Fruit fly (Drosophila melanogaster) whole organism, embryonic: ENCODE data around the gene Pif1B.

Experiments
- BEAF-32 ChIP-seq: fragments of 200-800 bp; sonication (Bioruptor generic); optimal IDR thresholded peaks from 3 replicates; lab custom pipeline; 2017; ENCODE audit warnings: missing biosample characterization, missing genetic modification characterization, mild to moderate bottlenecking, moderate library complexity, missing genetic modification reagents
- C15 ChIP-seq: fragments of 200-800 bp; sonication (Bioruptor generic); IDR thresholded peaks from 3 replicates; pipeline ENCODE4 v1.3.6; 2022; ENCODE audit warnings: missing biosample characterization, missing genetic modification characterization
- CG10274 ChIP-seq: fragments of 200-800 bp; sonication (Bioruptor generic); optimal IDR thresholded peaks from 3 replicates; lab custom pipeline; 2017; ENCODE audit warnings: missing biosample characterization, mild to moderate bottlenecking, missing genetic modification characterization
- CG10431 ChIP-seq: fragments of 200-800 bp; sonication (Bioruptor generic); optimal IDR thresholded peaks from 3 replicates; lab custom pipeline; 2018; ENCODE audit warnings: missing biosample characterization, mild to moderate bottlenecking, missing genetic modification characterization
- CG10543 ChIP-seq: fragments of 200-800 bp; sonication (Bioruptor generic); optimal IDR thresholded peaks from 3 replicates; lab custom pipeline; 2017; ENCODE audit warnings: missing biosample characterization, mild to moderate bottlenecking, missing genetic modification characterization, moderate library complexity
- CG11247 ChIP-seq: fragments of 200-800 bp; sonication (Bioruptor generic); IDR thresholded peaks from 2 replicates; pipeline ENCODE4 v1.3.6; 2022; ENCODE audit warnings: missing biosample characterization, missing genetic modification characterization
- CG1233 ChIP-seq: fragments of 200-800 bp; sonication (Bioruptor generic); optimal IDR thresholded peaks from 4 replicates; lab custom pipeline; 2018; ENCODE audit warnings: missing biosample characterization, mild to moderate bottlenecking, missing genetic modification characterization
- CG13123 ChIP-seq: fragments of 200-800 bp; sonication (Bioruptor generic); optimal IDR thresholded peaks from 2 replicates; lab custom pipeline; 2016; ENCODE audit warnings: missing biosample characterization, missing genetic modification characterization
- CG15011 ChIP-seq: fragments of 200-800 bp; sonication (Bioruptor generic); optimal IDR thresholded peaks from 3 replicates; lab custom pipeline; 2018; ENCODE audit warnings: missing biosample characterization, mild to moderate bottlenecking, missing genetic modification characterization
- CG15479 ChIP-seq: fragments of 200-800 bp; sonication (Bioruptor generic); optimal IDR thresholded peaks from 3 replicates; lab custom pipeline; 2019; ENCODE audit warnings: missing biosample characterization, mild to moderate bottlenecking, missing genetic modification characterization, moderate library complexity
- CG15601 ChIP-seq: fragments of 200-800 bp; sonication (Bioruptor generic); optimal IDR thresholded peaks from 3 replicates; lab custom pipeline; 2019; ENCODE audit warnings: missing biosample characterization, mild to moderate bottlenecking, missing genetic modification characterization, moderate library complexity
- CG1603 ChIP-seq: fragments of 200-800 bp; sonication (Bioruptor generic); optimal IDR thresholded peaks from 2 replicates; lab custom pipeline; 2019; ENCODE audit warnings: missing biosample characterization, mild to moderate bottlenecking, missing genetic modification characterization, moderate library complexity
- CG17328 ChIP-seq: fragments of 200-800 bp; sonication (Bioruptor generic); IDR thresholded peaks from 2 replicates; pipeline ENCODE4 v1.3.6; 2022; ENCODE audit warnings: missing biosample characterization, missing genetic modification characterization
- CG1792 ChIP-seq: fragments of 200-800 bp; sonication (Bioruptor generic); optimal IDR thresholded peaks from 2 replicates; lab custom pipeline; 2016; ENCODE audit warnings: missing biosample characterization, missing genetic modification characterization
- CG18476 ChIP-seq: fragments of 200-800 bp; sonication (Bioruptor generic); optimal IDR thresholded peaks from 2 replicates; lab custom pipeline; 2016; ENCODE audit warnings: missing biosample characterization, mild to moderate bottlenecking, missing genetic modification characterization
- CG2875 ChIP-seq: fragments of 200-800 bp; sonication (Bioruptor generic); optimal IDR thresholded peaks from 2 replicates; lab custom pipeline; 2017; ENCODE audit warnings: missing biosample characterization, mild to moderate bottlenecking, missing genetic modification characterization, missing genetic modification reagents
- CG31441 ChIP-seq: fragments of 200-800 bp; sonication (Bioruptor generic); IDR thresholded peaks from 2 replicates; pipeline ENCODE4 v1.3.6; 2022; ENCODE audit warnings: missing biosample characterization, missing genetic modification characterization
- CG33213 ChIP-seq: fragments of 200-800 bp; sonication (Bioruptor generic); optimal IDR thresholded peaks from 3 replicates; lab custom pipeline; 2016; ENCODE audit warnings: missing biosample characterization, missing genetic modification characterization
- CG7745 ChIP-seq: fragments of 200-800 bp; sonication (Bioruptor generic); optimal IDR thresholded peaks from 2 replicates; lab custom pipeline; 2018; ENCODE audit warnings: missing biosample characterization, mild to moderate bottlenecking, missing genetic modification characterization, moderate library complexity
- CG7839 ChIP-seq: fragments of 200-800 bp; sonication (Bioruptor generic); optimal IDR thresholded peaks from 3 replicates; lab custom pipeline; 2018; ENCODE audit warnings: missing biosample characterization, mild to moderate bottlenecking, missing genetic modification characterization, moderate library complexity
- CG8388 ChIP-seq: fragments of 200-800 bp; sonication (Bioruptor generic); optimal IDR thresholded peaks from 2 replicates; lab custom pipeline; 2019; ENCODE audit warnings: missing biosample characterization, mild to moderate bottlenecking, missing genetic modification characterization, moderate library complexity
- CG9437 ChIP-seq: fragments of 200-800 bp; sonication (Bioruptor generic); optimal IDR thresholded peaks from 2 replicates; lab custom pipeline; 2018; ENCODE audit warnings: missing biosample characterization, mild to moderate bottlenecking, missing genetic modification characterization
- CTCF ChIP-seq: fragments of 200-800 bp; sonication (Bioruptor generic); optimal IDR thresholded peaks from 2 replicates; lab custom pipeline; 2017; ENCODE audit warnings: missing biosample characterization, mild to moderate bottlenecking, missing genetic modification characterization, moderate library complexity
- E2f2 ChIP-seq: fragments of 200-800 bp; sonication (Bioruptor generic); IDR thresholded peaks from 2 replicates; pipeline ENCODE4 v1.3.6; 2022; ENCODE audit warnings: missing biosample characterization, missing genetic modification characterization
- ERR ChIP-seq: fragments of 200-800 bp; sonication (Bioruptor generic); optimal IDR thresholded peaks from 2 replicates; lab custom pipeline; 2016; ENCODE audit warnings: missing biosample characterization, missing genetic modification characterization
- Hey ChIP-seq: fragments of 200-800 bp; sonication (Bioruptor generic); optimal IDR thresholded peaks from 3 replicates; lab custom pipeline; 2018; ENCODE audit warnings: missing biosample characterization, mild to moderate bottlenecking, missing genetic modification characterization
- Jarid2 ChIP-seq: fragments of 200-800 bp; sonication (Bioruptor generic); optimal IDR thresholded peaks from 3 replicates; lab custom pipeline; 2017; ENCODE audit warnings: mild to moderate bottlenecking, missing biosample characterization, missing genetic modification reagents, missing genetic modification characterization
- Meics ChIP-seq: fragments of 200-800 bp; sonication (Bioruptor generic); optimal IDR thresholded peaks from 2 replicates; lab custom pipeline; 2017; ENCODE audit warnings: missing biosample characterization, mild to moderate bottlenecking, missing genetic modification characterization
- NFAT ChIP-seq: fragments of 200-800 bp; sonication (Bioruptor generic); IDR thresholded peaks from 2 replicates; pipeline ENCODE4 v1.3.6; 2022; ENCODE audit warnings: missing biosample characterization, missing genetic modification characterization
- Neu2 ChIP-seq: fragments of 200-800 bp; sonication (Bioruptor generic); optimal IDR thresholded peaks from 3 replicates; lab custom pipeline; 2016; ENCODE audit warnings: missing biosample characterization, missing genetic modification characterization, borderline replicate concordance
- Nf-YA ChIP-seq: fragments of 200-800 bp; sonication (Bioruptor generic); IDR thresholded peaks from 2 replicates; pipeline ENCODE4 v1.3.6; 2022; ENCODE audit warnings: missing biosample characterization, missing genetic modification characterization
- Nf-YB ChIP-seq: fragments of 200-800 bp; sonication (Bioruptor generic); optimal IDR thresholded peaks from 3 replicates; lab custom pipeline; 2019; ENCODE audit warnings: missing biosample characterization, mild to moderate bottlenecking, missing genetic modification characterization, moderate library complexity
- Tbp ChIP-seq: fragments of >200 bp; optimal IDR thresholded peaks from 2 replicates; lab custom pipeline; 2018; ENCODE audit warnings: missing biosample characterization, missing genetic modification characterization
- al ChIP-seq: fragments of 200-800 bp; sonication (Bioruptor generic); IDR thresholded peaks from 2 replicates; pipeline ENCODE4 v1.3.6; 2022; ENCODE audit warnings: missing biosample characterization, missing genetic modification characterization
- cas ChIP-seq: fragments of 200-800 bp; sonication (Bioruptor generic); IDR thresholded peaks from 2 replicates; pipeline ENCODE4 v1.3.6; 2022; ENCODE audit warnings: missing biosample characterization, missing genetic modification characterization
- cg ChIP-seq: fragments of 200-800 bp; sonication (Bioruptor generic); optimal IDR thresholded peaks from 3 replicates; lab custom pipeline; 2019; ENCODE audit warnings: missing biosample characterization, mild to moderate bottlenecking, missing genetic modification characterization, moderate library complexity
- dpn ChIP-seq, 2 experiments: fragments of 200-800 bp; sonication (Bioruptor generic); optimal IDR thresholded peaks; 3 replicates each; lab custom pipeline; 2016; ENCODE audit warnings: missing biosample characterization in 2 of 2, missing genetic modification characterization in 2 of 2
- hb ChIP-seq: fragments of 200-800 bp; sonication (Bioruptor generic); IDR thresholded peaks from 3 replicates; pipeline ENCODE4 v1.3.6; 2022; ENCODE audit warnings: missing biosample characterization, missing genetic modification characterization; ENCODE audit not compliant: partially characterized antibody
- hkb ChIP-seq, 2 experiments: fragments of 200-800 bp in 1 of 2; fragments of >200 bp in 1 of 2; sonication (Bioruptor generic) in 1 of 2; IDR thresholded peaks in 1 of 2; optimal IDR thresholded peaks in 1 of 2; 2 replicates each; pipeline versions ENCODE4 v1.3.6 to Lab custom; 2017 to 2022; ENCODE audit warnings: missing biosample characterization in 1 of 2, missing genetic modification characterization in 1 of 2
- hth ChIP-seq: fragments of >200 bp; optimal IDR thresholded peaks from 2 replicates; lab custom pipeline; 2017; ENCODE audit warnings: inconsistent platforms
- ind ChIP-seq: fragments of 200-800 bp; sonication (Bioruptor generic); optimal IDR thresholded peaks from 3 replicates; lab custom pipeline; 2016; ENCODE audit warnings: missing biosample characterization, missing genetic modification characterization
- insv ChIP-seq, 2 experiments: fragments of 200-800 bp; sonication (Bioruptor generic); optimal IDR thresholded peaks; 3 replicates each; lab custom pipeline; 2016 to 2018; ENCODE audit warnings: missing biosample characterization in 2 of 2, missing genetic modification characterization in 2 of 2
- nerfin-2 ChIP-seq: fragments of 200-800 bp; sonication (Bioruptor generic); IDR thresholded peaks from 2 replicates; pipeline ENCODE4 v1.3.6; 2022; ENCODE audit warnings: missing biosample characterization, missing genetic modification characterization; ENCODE audit not compliant: partially characterized antibody
- org-1 ChIP-seq: fragments of 200-800 bp; sonication (Bioruptor generic); optimal IDR thresholded peaks from 2 replicates; lab custom pipeline; 2017; ENCODE audit warnings: missing biosample characterization, missing genetic modification characterization
- pnt ChIP-seq: fragments of 200-800 bp; sonication (Bioruptor generic); optimal IDR thresholded peaks from 3 replicates; lab custom pipeline; 2016; ENCODE audit warnings: missing biosample characterization, missing genetic modification characterization
- ranshi ChIP-seq: fragments of 200-800 bp; sonication (Bioruptor generic); IDR thresholded peaks from 2 replicates; pipeline ENCODE4 v1.3.6; 2022; ENCODE audit warnings: missing biosample characterization, missing genetic modification characterization
- ssp ChIP-seq: fragments of 200-800 bp; sonication (Bioruptor generic); IDR thresholded peaks from 2 replicates; pipeline ENCODE4 v1.3.6; 2022; ENCODE audit warnings: missing biosample characterization, missing genetic modification characterization
- tio ChIP-seq: fragments of 200-800 bp; sonication (Bioruptor generic); optimal IDR thresholded peaks from 2 replicates; lab custom pipeline; 2017; ENCODE audit warnings: missing biosample characterization, missing genetic modification characterization, inconsistent platforms
- zf30C ChIP-seq: fragments of 200-800 bp; sonication (Bioruptor generic); optimal IDR thresholded peaks from 3 replicates; lab custom pipeline; 2018; ENCODE audit warnings: missing biosample characterization, mild to moderate bottlenecking, missing genetic modification characterization

Gene Pif1B

DNA sequence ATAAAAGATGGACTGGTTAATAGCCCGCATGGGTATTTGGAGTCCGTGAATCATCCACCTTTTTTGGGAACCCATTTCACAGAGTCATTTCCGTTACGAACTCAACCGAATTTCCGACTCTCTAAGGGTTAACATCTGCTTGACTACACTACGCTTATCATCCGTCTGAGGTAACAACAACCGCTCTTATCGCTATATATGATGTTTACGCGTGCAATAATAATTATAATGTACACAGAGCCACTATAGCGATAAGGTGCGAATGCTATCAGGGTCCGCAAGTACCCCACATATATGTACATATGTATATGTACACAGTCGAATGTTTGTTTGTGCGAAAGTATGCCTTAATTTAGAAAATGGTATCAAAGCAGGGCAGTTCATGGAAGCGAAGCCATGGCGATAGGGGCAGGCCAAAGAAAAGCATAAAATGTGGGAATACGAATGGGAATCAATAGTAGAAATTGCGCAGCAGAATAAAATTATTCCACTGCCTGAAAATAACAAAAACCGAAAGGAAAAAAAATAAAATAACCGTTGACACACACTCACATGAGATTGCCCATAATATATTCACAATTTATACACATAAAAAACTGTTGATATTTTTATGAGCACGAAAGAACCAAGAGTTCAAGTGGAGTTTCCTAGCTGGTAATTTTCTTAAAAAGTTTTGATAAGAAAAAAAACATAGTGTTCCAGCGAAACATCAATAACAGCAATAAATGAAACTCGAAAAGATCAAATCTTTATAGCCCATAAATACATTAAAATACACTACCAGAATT, 9.6 kb upstream of the Pif1B start (continued):
- TF ChIP-seq BEAF-32 (GFP tag; lab: Kevin White, UChicago) (no peak), CG13123 (GFP tag; lab: Kevin White, UChicago) (peak; percentile 89), CG11247 (GFP tag; lab: Robert Waterston, UW) (peak; percentile 35; the same call in 1 of the 2 replicates), ssp (GFP tag; lab: Robert Waterston, UW) (no peak), CG10274 (peak; percentile 30), ranshi (peak; percentile 78; the same call in 1 of the 2 replicates), CG10431 (GFP tag; lab: Kevin White, UChicago) (peak; percentile 91), CG8388 (GFP tag; lab: Kevin White, UChicago) (peak; percentile 65), CG15601 (tag; lab: Kevin White, UChicago) (peak; percentile 96), CG15011 (GFP tag; lab: Kevin White, UChicago) (peak; percentile 81), hb (GFP tag; lab: Robert Waterston, UW) (no peak), cg (peak; percentile 33), CTCF (GFP tag; lab: Kevin White, UChicago) (peak; percentile 59), CG17328 (GFP tag; lab: Robert Waterston, UW) (peak; percentile 79), ind (GFP tag; lab: Kevin White, UChicago) (peak; percentile 47), org-1 (peak; percentile 91), ERR (GFP tag; lab: Kevin White, UChicago) (peak; percentile 75), al (GFP tag; lab: Robert Waterston, UW) (peak; percentile 65), Tbp (GFP tag; lab: Kevin White, UChicago) (no peak), E2f2 (peak; percentile 54; the same call in 1 of the 2 replicates), CG18476 (GFP tag; lab: Kevin White, UChicago) (peak; percentile 63), CG33213 (GFP tag; lab: Kevin White, UChicago) (peak; percentile 84), CG10543 (GFP tag; lab: Kevin White, UChicago) (peak; percentile 98), insv (GFP tag; optimal IDR thresholded peaks at IDR 0.05; lab: Kevin White, UChicago) (peak in 1 of 2 experiments; percentile 66), Nf-YA (GFP tag; lab: Robert Waterston, UW) (peak; percentile 70), hkb (optimal IDR thresholded peaks at IDR 0.05; lab: Kevin White, UChicago) (no peak), hkb (GFP tag; IDR thresholded peaks at IDR 0.05; lab: Robert Waterston, UW) (peak; percentile 89), nerfin-2 (no peak), NFAT (GFP tag; lab: Robert Waterston, UW) (peak; percentile 47), CG1233 (GFP tag; lab: Kevin White, UChicago) (peak; percentile 88), CG15479 (GFP tag; lab: Kevin White, UChicago) (peak; percentile 88), dpn (GFP tag; optimal IDR thresholded peaks at IDR 0.05; lab: Kevin White, UChicago) (peak in 1 of 2 experiments; percentile 70), hth (lab: Kevin White, UChicago) (no peak), CG9437 (GFP tag; lab: Kevin White, UChicago) (peak; percentile 34), CG1792 (GFP tag; lab: Kevin White, UChicago) (peak; percentile 87), CG7839 (peak; percentile 75), tio (GFP tag; lab: Kevin White, UChicago) (peak; percentile 64), CG31441 (GFP tag; lab: Robert Waterston, UW) (peak; percentile 14; the same call in 1 of the 2 replicates), pnt (GFP tag; lab: Kevin White, UChicago) (peak; percentile 63), Neu2 (GFP tag; lab: Kevin White, UChicago) (no peak), Meics (GFP tag; lab: Kevin White, UChicago) (peak; percentile 72), Nf-YB (peak; percentile 71), CG2875 (peak; percentile 93), cas (GFP tag; lab: Robert Waterston, UW) (no peak), zf30C (GFP tag; lab: Kevin White, UChicago) (peak; percentile 46), CG1603 (tag; lab: Kevin White, UChicago) (peak; percentile 93), CG7745 (tag; lab: Kevin White, UChicago) (peak; percentile 95), Hey (tag; lab: Kevin White, UChicago) (peak; percentile 97), C15 (peak; percentile 4; the same call in 1 of the 3 replicates), Jarid2 (GFP tag; lab: Kevin White, UChicago) (peak; percentile 74)
